Fruit fly (Drosophila melanogaster): ENCODE measurements around the gene CG7227.

Gene CG7227

DNA sequence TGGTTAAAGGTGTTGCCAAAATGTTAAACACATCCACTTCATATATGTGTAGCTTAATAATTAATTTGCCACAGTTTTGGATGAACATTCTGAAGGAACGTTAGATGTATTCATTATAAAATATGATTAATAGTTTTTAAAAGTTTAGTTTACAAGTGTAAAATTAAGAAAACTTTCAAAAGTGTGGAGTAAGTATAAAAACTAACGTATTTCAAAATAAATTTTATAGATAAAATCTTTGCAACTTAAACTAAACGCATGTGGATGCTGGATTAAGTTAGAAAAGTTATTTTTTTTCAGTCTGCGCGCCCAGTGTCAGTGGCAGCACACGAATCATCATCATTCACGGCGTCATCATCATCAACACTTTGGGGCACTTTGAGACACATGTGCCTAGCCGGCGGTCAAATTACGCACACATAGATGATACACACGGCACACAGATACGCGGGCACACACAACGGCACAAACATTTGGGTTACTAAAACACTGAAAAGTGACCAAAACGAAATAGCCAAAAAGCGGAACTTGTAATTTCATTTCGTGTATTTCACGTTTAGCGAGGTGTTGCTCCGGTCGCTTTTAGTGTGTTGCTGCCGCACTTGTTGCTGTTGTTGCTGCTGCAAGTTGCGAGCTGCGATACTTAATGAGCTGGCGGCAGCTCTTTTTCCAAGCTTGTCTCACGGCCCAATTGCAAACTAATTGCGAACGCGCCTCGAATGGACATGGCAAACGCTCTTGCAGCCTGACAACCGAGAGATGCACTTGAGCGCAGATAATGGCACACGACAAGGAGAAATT is 40.7 kb downstream of the CG7227 start:
- TF ChIP-seq CG8301 (tag; optimal IDR thresholded peaks at IDR 0.05) (peak; percentile 15), CG12605 (GFP tag; IDR thresholded peaks at IDR 0.05) (no peak), CG14655 (GFP tag; optimal IDR thresholded peaks at IDR 0.05) (peak; percentile 15)

DNA sequence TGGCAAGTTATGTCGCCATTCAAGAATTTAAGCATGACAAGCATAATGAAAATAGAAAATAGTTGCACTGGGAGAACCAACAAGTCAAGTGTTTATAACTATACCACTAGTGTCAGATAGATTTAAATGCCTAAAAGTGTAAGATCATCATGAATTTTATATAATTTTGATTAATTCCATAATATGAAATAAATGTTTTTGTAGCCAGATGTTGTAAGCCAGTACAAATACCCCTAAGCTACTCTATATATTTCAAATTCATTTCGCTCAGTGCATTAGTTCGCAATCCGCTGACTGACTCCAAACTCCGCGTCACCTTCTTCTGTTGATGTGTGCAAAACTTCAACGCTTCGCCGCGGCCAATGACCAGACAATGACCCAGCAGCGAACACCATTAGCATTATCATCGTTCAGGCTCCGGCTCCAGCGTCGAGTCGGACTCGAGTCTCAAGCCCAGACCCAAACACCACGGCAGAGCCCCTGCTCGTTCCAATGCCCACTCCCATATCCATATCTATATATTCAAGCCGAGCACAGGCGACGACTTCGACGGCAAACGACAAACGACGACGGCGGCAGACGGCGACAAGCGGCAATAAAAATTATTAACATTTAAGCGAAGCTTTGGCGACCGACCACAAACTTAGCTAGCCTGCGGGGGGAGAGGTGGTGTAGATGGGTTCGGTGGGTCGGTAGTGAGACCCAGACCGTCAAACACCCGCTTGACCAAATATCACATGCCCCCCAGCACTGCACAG is 41.5 kb downstream of the CG7227 start:
- no peak for TF ChIP-seq Snoo (tag; optimal IDR thresholded peaks at IDR 0.05)
- peak; percentile 43; the same call in 1 of the 2 replicates for TF ChIP-seq rn (GFP tag; IDR thresholded peaks at IDR 0.05)
- TF ChIP-seq CG32121 (GFP tag; IDR thresholded peaks at IDR 0.05): peak; percentile 53; the same call in 1 of the 2 replicates
- TF ChIP-seq CG8301 (tag; optimal IDR thresholded peaks at IDR 0.05): peak; percentile 68
- TF ChIP-seq CG10348 (GFP tag; IDR thresholded peaks at IDR 0.05): no peak
- no peak for TF ChIP-seq CG34367 (tag; optimal IDR thresholded peaks at IDR 0.05)
- peak; percentile 21 for TF ChIP-seq Pif1A (GFP tag; optimal IDR thresholded peaks at IDR 0.05)
- peak; percentile 88 for TF ChIP-seq EcR (GFP tag; optimal IDR thresholded peaks at IDR 0.05)
- peak; percentile 73; the same call in 2 of the 3 replicates for TF ChIP-seq CG4496 (GFP tag; IDR thresholded peaks at IDR 0.05)
- TF ChIP-seq CG15710 (tag; optimal IDR thresholded peaks at IDR 0.05): no peak
- TF ChIP-seq CG9948 (tag; optimal IDR thresholded peaks at IDR 0.05): peak; percentile 13
- peak; percentile 1 for TF ChIP-seq Pif1B (GFP tag; optimal IDR thresholded peaks at IDR 0.05)
- peak; percentile 69 for TF ChIP-seq CG14655 (GFP tag; optimal IDR thresholded peaks at IDR 0.05)
- peak; percentile 69 for TF ChIP-seq Ets98B (GFP tag; IDR thresholded peaks at IDR 0.05)
- TF ChIP-seq fd96Ca (GFP tag; IDR thresholded peaks at IDR 0.05): peak; percentile 42; the same call in 1 of the 3 replicates
- TF ChIP-seq CG8159 (tag; optimal IDR thresholded peaks at IDR 0.05): no peak
- no peak for TF ChIP-seq D1 (tag; optimal IDR thresholded peaks at IDR 0.05)
- peak; percentile 4 for TF ChIP-seq gl (tag; optimal IDR thresholded peaks at IDR 0.05)
- peak; percentile 14 for TF ChIP-seq CG17806 (tag; optimal IDR thresholded peaks at IDR 0.05)
- peak; percentile 10 for TF ChIP-seq CG13204 (GFP tag; optimal IDR thresholded peaks at IDR 0.05)
- TF ChIP-seq CG12605 (GFP tag; IDR thresholded peaks at IDR 0.05): no peak

dm6 chr2L:7954588-7954987 is 43.4 kb downstream of the CG7227 start:
- TF ChIP-seq CG10348 (GFP tag; IDR thresholded peaks at IDR 0.05) (no peak), CG32121 (GFP tag; IDR thresholded peaks at IDR 0.05) (no peak), D1 (tag; optimal IDR thresholded peaks at IDR 0.05) (no peak), Pif1B (GFP tag; optimal IDR thresholded peaks at IDR 0.05) (no peak), CG8159 (tag; optimal IDR thresholded peaks at IDR 0.05) (no peak), fd96Ca (GFP tag; IDR thresholded peaks at IDR 0.05) (no peak), Snoo (tag; optimal IDR thresholded peaks at IDR 0.05) (no peak)

DNA sequence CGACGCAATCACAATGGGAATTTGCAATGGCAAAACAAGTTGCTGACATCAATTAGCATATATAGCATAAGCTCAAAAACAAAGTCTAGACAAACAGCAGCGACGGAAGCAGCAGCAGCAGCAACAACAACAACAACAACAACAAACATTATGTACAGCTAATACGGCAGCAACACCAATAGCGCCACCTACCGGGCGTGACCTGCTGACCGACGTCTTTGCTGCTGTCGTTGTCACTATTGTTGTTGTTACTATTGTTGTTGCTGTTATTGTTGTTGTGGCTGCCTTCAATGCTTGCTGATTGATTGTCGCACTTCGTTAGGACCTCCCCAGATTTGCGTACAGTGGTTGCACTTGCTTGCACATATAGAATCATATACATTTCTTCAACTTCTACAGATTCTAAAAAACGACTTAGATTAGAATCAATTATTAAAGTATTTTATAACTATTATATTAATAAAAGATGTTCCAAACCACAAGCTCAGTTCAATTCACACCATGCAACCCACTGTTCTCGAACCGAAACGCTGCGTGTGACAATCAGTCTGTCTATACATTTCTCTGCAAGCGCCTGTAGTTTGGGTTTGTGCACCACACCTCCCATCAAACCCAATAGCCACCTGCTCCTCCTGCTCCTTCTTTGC is 44.5 kb downstream of the CG7227 start:
- peak; percentile 37 for TF ChIP-seq CG9948 (tag; optimal IDR thresholded peaks at IDR 0.05)
- TF ChIP-seq rn (GFP tag; IDR thresholded peaks at IDR 0.05): 0 out of 2 replicates have a peak, but pooled peaks have one; percentile 7
- peak; percentile 83 for TF ChIP-seq Ets98B (GFP tag; IDR thresholded peaks at IDR 0.05)
- peak; percentile 72 for TF ChIP-seq CG4496 (GFP tag; IDR thresholded peaks at IDR 0.05)
- peak; percentile 7 for TF ChIP-seq CG8159 (tag; optimal IDR thresholded peaks at IDR 0.05)
- peak; percentile 80 for TF ChIP-seq fd96Ca (GFP tag; IDR thresholded peaks at IDR 0.05)
- TF ChIP-seq CG32121 (GFP tag; IDR thresholded peaks at IDR 0.05): peak; percentile 79
- no peak for TF ChIP-seq D1 (tag; optimal IDR thresholded peaks at IDR 0.05)
- peak; percentile 52 for TF ChIP-seq CG8301 (tag; optimal IDR thresholded peaks at IDR 0.05)
- TF ChIP-seq Pif1B (GFP tag; optimal IDR thresholded peaks at IDR 0.05): peak; percentile 24
- TF ChIP-seq CG17806 (tag; optimal IDR thresholded peaks at IDR 0.05): peak; percentile 10
- peak; percentile 37 for TF ChIP-seq Pif1A (GFP tag; optimal IDR thresholded peaks at IDR 0.05)
- no peak for TF ChIP-seq CG15710 (tag; optimal IDR thresholded peaks at IDR 0.05)
- TF ChIP-seq Snoo (tag; optimal IDR thresholded peaks at IDR 0.05): no peak
- no peak for TF ChIP-seq EcR (GFP tag; optimal IDR thresholded peaks at IDR 0.05)
- peak; percentile 68 for TF ChIP-seq CG14655 (GFP tag; optimal IDR thresholded peaks at IDR 0.05)

DNA sequence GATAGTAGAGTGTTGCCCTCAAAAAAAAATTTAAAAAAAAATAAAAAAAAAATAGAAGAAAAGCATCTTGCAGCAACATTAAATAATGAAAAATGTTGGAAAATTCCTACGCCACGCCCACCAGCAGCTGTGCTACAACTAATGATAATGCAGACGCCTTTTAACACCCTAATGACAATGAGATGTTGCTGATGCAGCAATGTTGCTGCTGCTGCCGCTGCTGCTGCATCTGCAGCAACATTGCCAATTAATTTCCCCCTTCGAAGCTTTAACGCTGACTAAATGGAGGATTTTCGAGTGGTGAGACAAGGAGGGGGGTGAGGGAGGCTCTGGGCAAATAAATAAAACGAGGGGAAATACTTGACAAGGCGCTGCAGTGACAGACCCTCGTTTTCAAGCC is 45.6 kb downstream of the CG7227 start:
- TF ChIP-seq Ets98B (GFP tag; IDR thresholded peaks at IDR 0.05) (no peak), CG15710 (tag; optimal IDR thresholded peaks at IDR 0.05) (no peak), CG17806 (tag; optimal IDR thresholded peaks at IDR 0.05) (no peak), D1 (tag; optimal IDR thresholded peaks at IDR 0.05) (no peak), CG10348 (GFP tag; IDR thresholded peaks at IDR 0.05) (no peak), Snoo (tag; optimal IDR thresholded peaks at IDR 0.05) (no peak), CG32121 (GFP tag; IDR thresholded peaks at IDR 0.05) (no peak), CG14655 (GFP tag; optimal IDR thresholded peaks at IDR 0.05) (no peak), CG34367 (tag; optimal IDR thresholded peaks at IDR 0.05) (no peak), Pif1A (GFP tag; optimal IDR thresholded peaks at IDR 0.05) (no peak), gl (tag; optimal IDR thresholded peaks at IDR 0.05) (no peak), CG9948 (tag; optimal IDR thresholded peaks at IDR 0.05) (no peak), CG13204 (GFP tag; optimal IDR thresholded peaks at IDR 0.05) (no peak), fd96Ca (GFP tag; IDR thresholded peaks at IDR 0.05) (no peak), CG8301 (tag; optimal IDR thresholded peaks at IDR 0.05) (no peak), CG4496 (GFP tag; IDR thresholded peaks at IDR 0.05) (no peak), CG8159 (tag; optimal IDR thresholded peaks at IDR 0.05) (no peak), rn (GFP tag; IDR thresholded peaks at IDR 0.05) (no peak), CG12605 (GFP tag; IDR thresholded peaks at IDR 0.05) (no peak)

Data from whole organism, pupa.